Fruit fly (Drosophila melanogaster): Measurements from ENCODE around the gene loj.

loj gene

DNA sequence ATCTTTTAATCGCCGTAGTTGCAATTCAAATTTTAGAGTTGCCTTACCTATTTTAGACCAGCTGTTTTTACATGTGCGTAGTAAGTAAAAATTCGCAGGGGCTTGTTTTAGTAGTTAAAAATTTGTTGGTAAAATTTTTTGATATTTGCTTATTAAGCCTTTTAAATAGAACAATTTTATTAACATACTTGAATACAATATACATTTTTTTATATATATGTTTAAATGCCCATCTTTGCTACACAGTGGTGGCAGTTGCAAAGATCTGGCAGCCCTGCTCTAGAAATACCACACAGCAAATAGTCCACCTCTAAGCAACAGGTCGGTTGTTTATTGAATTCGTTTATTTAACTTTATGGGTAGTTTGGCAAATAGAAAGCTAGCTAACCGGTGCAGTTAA, at the start of gene loj, which contains the start of gene CG10467:
loj (plus strand) TSS at position 291 of the 400 bp plus-strand sequence.
CG10467 (minus strand) TSS at position 51 of the 400 bp plus-strand sequence.
- TF ChIP-seq Eip93F (GFP tag; optimal IDR thresholded peaks at IDR 0.05) (peak; percentile 22), CG6808 (GFP tag; optimal IDR thresholded peaks at IDR 0.05) (peak; percentile 75), CG8632 (GFP tag; optimal IDR thresholded peaks at IDR 0.05) (peak; percentile 87), svp (GFP tag) (peak; percentile 88), CG11762 (GFP tag; optimal IDR thresholded peaks at IDR 0.05; ENCODE audit: insufficient read depth) (peak; percentile 80), Met (GFP tag; optimal IDR thresholded peaks at IDR 0.05) (peak; percentile 87), Ets96B (tag; optimal IDR thresholded peaks at IDR 0.05) (peak; percentile 89), lz (GFP tag; optimal IDR thresholded peaks at IDR 0.05) (peak; percentile 82), CG6163 (GFP tag; IDR thresholded peaks at IDR 0.05) (peak; percentile 94), CG8119 (GFP tag; IDR thresholded peaks at IDR 0.05) (no peak; the same call in 1 of the 3 replicates), cyc (GFP tag; optimal IDR thresholded peaks at IDR 0.05) (peak; percentile 93), topi (GFP tag; optimal IDR thresholded peaks at IDR 0.05) (peak; percentile 80), dsx (GFP tag; optimal IDR thresholded peaks at IDR 0.05; ENCODE audit: poor library complexity, severe bottlenecking) (peak; percentile 82), CG8319 (GFP tag; optimal IDR thresholded peaks at IDR 0.05) (peak; percentile 85), CG31627 (GFP tag; optimal IDR thresholded peaks at IDR 0.05) (peak; percentile 92), salr (GFP tag; optimal IDR thresholded peaks at IDR 0.05) (peak; percentile 74 to 83), Blimp-1 (GFP tag; optimal IDR thresholded peaks at IDR 0.05) (peak; percentile 65), CG6792 (GFP tag; optimal IDR thresholded peaks at IDR 0.05) (peak; percentile 83), esn (GFP tag; optimal IDR thresholded peaks at IDR 0.05) (peak; percentile 89), CG1621 (tag; optimal IDR thresholded peaks at IDR 0.05) (peak; percentile 76), eg (GFP tag; IDR thresholded peaks at IDR 0.05) (peak; percentile 94), CG3919 (GFP tag; optimal IDR thresholded peaks at IDR 0.05) (peak; percentile 91), CG7368 (GFP tag; optimal IDR thresholded peaks at IDR 0.05) (peak; percentile 84), acj6 (GFP tag; optimal IDR thresholded peaks at IDR 0.05) (peak; percentile 94), Ets21C (GFP tag; optimal IDR thresholded peaks at IDR 0.05) (peak; percentile 85), achi (GFP tag; optimal IDR thresholded peaks at IDR 0.05) (peak; percentile 91), CG34406 (GFP tag; optimal IDR thresholded peaks at IDR 0.05) (peak; percentile 90), OdsH (GFP tag; optimal IDR thresholded peaks at IDR 0.05) (peak; percentile 96), CG10669 (GFP tag; optimal IDR thresholded peaks at IDR 0.05) (peak; percentile 89), fd59A (GFP tag; optimal IDR thresholded peaks at IDR 0.05) (peak; percentile 80), fd85E (GFP tag; optimal IDR thresholded peaks at IDR 0.05) (peak; percentile 40), CG6276 (GFP tag; optimal IDR thresholded peaks at IDR 0.05) (peak; percentile 52), Eip78C (GFP tag) (peak; percentile 94), CG3032 (tag; optimal IDR thresholded peaks at IDR 0.05) (peak; percentile 92), Eip75B (GFP tag; optimal IDR thresholded peaks at IDR 0.05) (peak; percentile 65), Hr39 (GFP tag; optimal IDR thresholded peaks at IDR 0.05) (peak; percentile 92), CG10631 (GFP tag; optimal IDR thresholded peaks at IDR 0.05) (peak; percentile 96), Lpt (GFP tag; optimal IDR thresholded peaks at IDR 0.05) (peak; percentile 82), Hr38 (GFP tag; optimal IDR thresholded peaks at IDR 0.05) (peak; percentile 40), Smox (GFP tag; optimal IDR thresholded peaks at IDR 0.05) (peak; percentile 85), CG11294 (GFP tag; IDR thresholded peaks at IDR 0.05) (peak; percentile 94), CG9139 (GFP tag; optimal IDR thresholded peaks at IDR 0.05) (peak; percentile 22), CG6854 (GFP tag; optimal IDR thresholded peaks at IDR 0.05) (no peak), Hr4 (GFP tag; optimal IDR thresholded peaks at IDR 0.05) (peak; percentile 90), ss (GFP tag; optimal IDR thresholded peaks at IDR 0.05) (peak in 1 of 2 experiments; percentile 53), net (GFP tag; optimal IDR thresholded peaks at IDR 0.05) (peak; percentile 87), Gug (GFP tag; IDR thresholded peaks at IDR 0.05) (peak; percentile 91), fkh (GFP tag; optimal IDR thresholded peaks at IDR 0.05) (peak; percentile 83), Sox102F (GFP tag; optimal IDR thresholded peaks at IDR 0.05) (peak; percentile 82), vri (GFP tag; optimal IDR thresholded peaks at IDR 0.05) (peak; percentile 68), CG11902 (GFP tag; optimal IDR thresholded peaks at IDR 0.05) (peak; percentile 95), CG15336 (GFP tag; IDR thresholded peaks at IDR 0.05) (no peak; the same call in 1 of the 2 replicates)
